Worm (Caenorhabditis elegans): Measurements from ENCODE around the gene cdd-2.

DNA sequence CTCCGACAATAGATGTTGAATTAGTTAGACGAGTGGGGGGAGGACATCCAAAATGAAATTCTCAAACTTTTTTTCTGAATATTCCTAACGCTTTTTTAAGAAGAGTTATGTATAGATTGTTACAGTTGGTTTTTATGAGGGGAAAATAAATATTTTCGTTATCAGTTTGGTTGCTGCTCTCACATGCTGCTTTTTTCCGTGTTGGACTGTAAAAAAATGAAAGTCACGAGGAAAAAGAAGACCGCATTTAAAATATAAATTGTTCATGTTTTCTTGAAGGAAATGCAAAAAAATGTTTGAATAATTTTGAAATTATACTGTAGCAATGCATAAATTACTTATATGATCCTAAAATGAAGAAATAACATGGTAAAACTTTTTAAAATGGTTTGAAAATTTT is 26.9 kb downstream of the cdd-2 start:
- TF ChIP-seq ztf-23 (GFP tag; IDR thresholded peaks at IDR 0.05), result no peak
- TF ChIP-seq ref-1 (GFP tag; conservative IDR thresholded peaks at IDR 0.05), result no peak
- TF ChIP-seq cog-1 (tag; optimal IDR thresholded peaks at IDR 0.05), result no peak

Data from whole organism, midembryonic.